Worm (Caenorhabditis elegans): ENCODE measurements around the gene F20D6.8.

- TF ChIP-seq tab-1 (GFP tag; IDR thresholded peaks at IDR 0.05) = no peak
- no peak for TF ChIP-seq klf-2 (GFP tag; conservative IDR thresholded peaks at IDR 0.05)
- TF ChIP-seq ztf-29 (GFP tag; IDR thresholded peaks at IDR 0.05) = no peak
- TF ChIP-seq flt-1 (GFP tag; IDR thresholded peaks at IDR 0.05) = no peak
- no peak for TF ChIP-seq med-1 (GFP tag; optimal IDR thresholded peaks at IDR 0.05; ENCODE audit: insufficient read depth)
- TF ChIP-seq ref-1 (GFP tag; conservative IDR thresholded peaks at IDR 0.05) = no peak
- no peak for TF ChIP-seq T22C8.4 (GFP tag; IDR thresholded peaks at IDR 0.05)
- no peak for TF ChIP-seq cog-1 (tag; optimal IDR thresholded peaks at IDR 0.05)
Observed at ce11 chrV:8117964-8118363, 50.1 kb downstream of the F20D6.8 start, which contains the start of gene D1014.7.
